Comparison of ENCODE assay signal across 5 worm cellular contexts in the genomic region with DNA sequence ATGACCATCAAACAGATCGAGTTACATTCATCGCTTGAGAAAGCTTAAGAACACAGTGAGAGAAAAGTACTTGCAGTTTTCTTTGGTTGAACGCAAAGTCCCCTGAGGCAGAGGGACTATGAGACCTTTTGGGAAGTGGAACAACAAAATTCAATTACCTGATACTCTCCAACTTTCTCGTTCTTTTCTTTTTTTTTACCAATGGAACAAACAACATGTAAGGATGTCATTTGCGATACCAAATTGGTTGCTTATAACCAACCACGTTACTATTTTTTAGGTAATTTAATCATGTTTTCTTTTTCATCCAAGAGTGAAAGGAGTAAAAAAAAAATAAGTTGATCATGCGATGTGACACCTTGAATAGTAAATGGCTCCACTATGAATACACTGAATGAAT.
A peak's percentile ranks its signal among the peaks of the same experiment; 100 is the strongest.
TF ChIP-seq lines count a peak whose summit lies in the region.

No protein-coding gene starts in this region.

TF ChIP-seq in whole organism, L1 larva, 84 proteins besides CTCF, POLR2A, EP300 and RAD21 (continues in another document):
- TF ChIP-seq hlh-4 (tag; optimal IDR thresholded peaks at IDR 0.05; lab: Kevin White, UChicago) (no peak), unc-98 (GFP tag; IDR thresholded peaks at IDR 0.05; lab: Robert Waterston, UW) (no peak), nhr-84 (tag; optimal IDR thresholded peaks at IDR 0.05; lab: Kevin White, UChicago) (no peak), zag-1 (tag; optimal IDR thresholded peaks at IDR 0.05; lab: Kevin White, UChicago) (no peak), ama-1 (optimal IDR thresholded peaks at IDR 0.05; lab: Kevin White, UChicago) (no peak), nhr-90 (tag; optimal IDR thresholded peaks at IDR 0.05; lab: Kevin White, UChicago; ENCODE audit: poor library complexity) (no peak), dsc-1 (tag; optimal IDR thresholded peaks at IDR 0.05; lab: Kevin White, UChicago) (no peak), aly-2 (tag; optimal IDR thresholded peaks at IDR 0.05; lab: Kevin White, UChicago) (no peak), snpc-4 (tag; optimal IDR thresholded peaks at IDR 0.05; lab: Kevin White, UChicago) (no peak), pqm-1 (tag; optimal IDR thresholded peaks at IDR 0.05; lab: Kevin White, UChicago) (no peak), unc-62 (GFP tag; optimal IDR thresholded peaks at IDR 0.05; lab: Kevin White, UChicago) (no peak), zip-4 (GFP tag; optimal IDR thresholded peaks at IDR 0.05; lab: Kevin White, UChicago) (no peak), snu-23 (GFP tag; optimal IDR thresholded peaks at IDR 0.05; lab: Kevin White, UChicago) (no peak), nhr-237 (tag; optimal IDR thresholded peaks at IDR 0.05; lab: Kevin White, UChicago) (no peak), tbx-2 (tag; optimal IDR thresholded peaks at IDR 0.05; lab: Kevin White, UChicago) (peak; percentile 59), unc-86 (tag; optimal IDR thresholded peaks at IDR 0.05; lab: Kevin White, UChicago) (peak; percentile 0), lin-39 (tag; optimal IDR thresholded peaks at IDR 0.05; lab: Kevin White, UChicago) (no peak), swsn-7 (tag; optimal IDR thresholded peaks at IDR 0.05; lab: Kevin White, UChicago) (no peak)

TF ChIP-seq in whole organism, L2 larva, 48 proteins besides CTCF, POLR2A, EP300 and RAD21:
- peak; percentile 7 for TF ChIP-seq sma-9 (GFP tag; optimal IDR thresholded peaks at IDR 0.05; lab: Kevin White, UChicago)
- TF ChIP-seq sma-9 (tag; optimal IDR thresholded peaks at IDR 0.05; lab: Kevin White, UChicago) = no peak
- no peak for TF ChIP-seq ceh-16 (tag; optimal IDR thresholded peaks at IDR 0.05; lab: Kevin White, UChicago)

TF ChIP-seq in whole organism, L4 larva, 104 proteins besides CTCF, POLR2A, EP300 and RAD21:
- TF ChIP-seq ceh-32 (tag; optimal IDR thresholded peaks at IDR 0.05; lab: Kevin White, UChicago; ENCODE audit: poor library complexity) (no peak), dmd-6 (GFP tag; IDR thresholded peaks at IDR 0.05; lab: Robert Waterston, UW) (no peak), fkh-10 (GFP tag; optimal IDR thresholded peaks at IDR 0.05; lab: Kevin White, UChicago) (peak; percentile 16), zag-1 (tag; optimal IDR thresholded peaks at IDR 0.05; lab: Kevin White, UChicago) (no peak), Y5F2A.4 (GFP tag; optimal IDR thresholded peaks at IDR 0.05; lab: Kevin White, UChicago) (no peak), unc-62 (GFP tag; optimal IDR thresholded peaks at IDR 0.05 in 1 of 2; lab: Kevin White, UChicago) (peak in 1 of 2 experiments; percentile 32), unc-62 (tag; optimal IDR thresholded peaks at IDR 0.05; lab: Kevin White, UChicago) (no peak), lin-38 (GFP tag; IDR thresholded peaks at IDR 0.05; lab: Robert Waterston, UW) (no peak), ctbp-1 (GFP tag; IDR thresholded peaks at IDR 0.05; lab: Robert Waterston, UW) (peak; percentile 31; the same call in 1 of the 2 replicates), T26A8.4 (GFP tag; IDR thresholded peaks at IDR 0.05; lab: Robert Waterston, UW) (no peak), hmg-1.1 (GFP tag; IDR thresholded peaks at IDR 0.05; lab: Robert Waterston, UW) (0 out of 2 replicates have a peak, but pooled peaks have one; percentile 18), ces-1 (GFP tag; optimal IDR thresholded peaks at IDR 0.05; lab: Kevin White, UChicago) (peak; percentile 91)

TF ChIP-seq in whole organism, late embryonic, 69 proteins besides CTCF, POLR2A, EP300 and RAD21:
- TF ChIP-seq unc-42 (tag; optimal IDR thresholded peaks at IDR 0.05; lab: Kevin White, UChicago) (peak; percentile 80), ceh-31 (tag; optimal IDR thresholded peaks at IDR 0.05; lab: Kevin White, UChicago) (no peak), pha-2 (tag; optimal IDR thresholded peaks at IDR 0.05; lab: Kevin White, UChicago) (no peak), T23F11.4 (GFP tag; optimal IDR thresholded peaks at IDR 0.05; lab: Kevin White, UChicago) (no peak), elt-4 (tag; optimal IDR thresholded peaks at IDR 0.05; lab: Kevin White, UChicago) (no peak), unc-55 (GFP tag; optimal IDR thresholded peaks at IDR 0.05; lab: Kevin White, UChicago) (no peak)

TF ChIP-seq in whole organism, mixed stage, embryonic, 35 proteins besides CTCF, POLR2A, EP300 and RAD21:
- no peak for TF ChIP-seq unc-120 (tag; optimal IDR thresholded peaks at IDR 0.05; lab: Kevin White, UChicago; ENCODE audit: poor library complexity, severe bottlenecking)
- no peak for TF ChIP-seq nhr-76 (tag; optimal IDR thresholded peaks at IDR 0.05; lab: Kevin White, UChicago)
- peak; percentile 67 for TF ChIP-seq ces-1 (GFP tag; optimal IDR thresholded peaks at IDR 0.05; lab: Kevin White, UChicago)
TF ChIP-seq in whole organism, mixed stage, embryonic: peak in this region for 1.
